Worm (Caenorhabditis elegans): Measurements from ENCODE around the gene sre-37.

sre-37 gene

DNA sequence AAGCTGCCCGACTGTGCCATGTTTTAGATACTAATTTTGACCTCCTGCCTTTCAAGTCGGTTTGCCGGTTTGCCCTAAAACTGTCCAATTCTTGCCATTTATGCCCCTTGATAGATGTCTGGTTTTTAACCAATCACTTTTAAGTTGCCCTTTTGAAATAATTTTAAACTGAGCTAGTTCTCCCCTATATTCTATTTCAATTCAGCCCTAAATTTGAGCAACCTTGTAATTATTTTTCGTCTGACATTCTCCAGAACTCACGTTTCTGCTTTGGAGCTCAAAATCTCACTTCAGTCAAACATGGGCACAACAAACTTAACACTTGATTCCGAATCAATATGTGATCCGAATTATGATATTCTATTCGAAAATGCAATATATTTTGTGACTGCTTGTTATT is 7.7 kb downstream of the sre-37 start, which contains the start of gene srg-17:
TSS of gene srg-17 (plus strand) at position 301 of the 400 bp plus-strand sequence.
- TF ChIP-seq pha-4 (tag; optimal IDR thresholded peaks at IDR 0.05): no peak
- no peak for TF ChIP-seq somi-1 (GFP tag; optimal IDR thresholded peaks at IDR 0.05)
- no peak for TF ChIP-seq hrde-1 (tag; optimal IDR thresholded peaks at IDR 0.05; ENCODE audit: borderline replicate concordance)
- no peak for TF ChIP-seq sdz-38 (tag; optimal IDR thresholded peaks at IDR 0.05)
- TF ChIP-seq nhr-120 (GFP tag; IDR thresholded peaks at IDR 0.05): no peak
- no peak for TF ChIP-seq nhr-179 (tag; optimal IDR thresholded peaks at IDR 0.05)
- no peak for TF ChIP-seq rec-8 (tag; optimal IDR thresholded peaks at IDR 0.05)
- no peak for TF ChIP-seq xnd-1 (tag; optimal IDR thresholded peaks at IDR 0.05)
- TF ChIP-seq dpl-1 (GFP tag; optimal IDR thresholded peaks at IDR 0.05): no peak
- no peak for TF ChIP-seq B0019.2 (GFP tag; conservative IDR thresholded peaks at IDR 0.05)
- no peak for TF ChIP-seq rcor-1 (GFP tag; IDR thresholded peaks at IDR 0.05)
- no peak for TF ChIP-seq F52B5.7 (tag; optimal IDR thresholded peaks at IDR 0.05)
- no peak for TF ChIP-seq ztf-25 (GFP tag; IDR thresholded peaks at IDR 0.05)
- no peak for TF ChIP-seq cebp-1 (GFP tag; IDR thresholded peaks at IDR 0.05)
- no peak for TF ChIP-seq cebp-1 (tag; optimal IDR thresholded peaks at IDR 0.05)
- TF ChIP-seq rpc-1 (optimal IDR thresholded peaks at IDR 0.05): no peak
- no peak for TF ChIP-seq rpc-1 (tag; optimal IDR thresholded peaks at IDR 0.05)
- TF ChIP-seq egl-18 (GFP tag; IDR thresholded peaks at IDR 0.05): no peak

DNA sequence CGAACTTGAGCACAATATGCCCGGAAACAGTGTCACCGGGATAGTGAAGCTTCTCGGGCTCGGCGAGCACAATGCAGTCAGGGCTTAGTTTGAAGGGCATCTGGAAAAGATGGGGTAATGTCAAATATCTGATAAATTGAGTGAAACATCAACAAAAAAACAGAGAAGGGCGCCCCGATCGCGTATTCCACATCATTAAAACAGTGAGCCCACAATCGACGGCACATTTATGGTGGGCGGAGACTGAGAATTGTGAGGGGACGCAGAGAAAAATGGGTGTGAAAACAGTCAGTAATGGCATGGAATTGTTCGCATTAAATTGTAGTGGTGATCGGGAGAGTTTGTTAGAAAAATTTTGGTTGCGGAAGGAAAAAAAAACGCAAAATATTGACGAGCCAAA is 15.2 kb downstream of the sre-37 start, which contains the start of gene arrd-9:
TSS of gene arrd-9 (minus strand) at position 101 of the 400 bp plus-strand sequence.
- no peak for TF ChIP-seq ets-4 (GFP tag; optimal IDR thresholded peaks at IDR 0.05)
- TF ChIP-seq repo-1 (tag; optimal IDR thresholded peaks at IDR 0.05): no peak
- no peak for TF ChIP-seq hmg-20 (GFP tag; IDR thresholded peaks at IDR 0.05)
- TF ChIP-seq egl-18 (GFP tag; IDR thresholded peaks at IDR 0.05): no peak
- no peak for TF ChIP-seq B0261.1 (tag; optimal IDR thresholded peaks at IDR 0.05)
- no peak for TF ChIP-seq ama-1 (optimal IDR thresholded peaks at IDR 0.05)
- no peak for TF ChIP-seq ama-1 (GFP tag; optimal IDR thresholded peaks at IDR 0.05)
- TF ChIP-seq him-1 (tag; optimal IDR thresholded peaks at IDR 0.05): no peak
- TF ChIP-seq Y67H2A.10 (GFP tag; conservative IDR thresholded peaks at IDR 0.05): no peak

DNA sequence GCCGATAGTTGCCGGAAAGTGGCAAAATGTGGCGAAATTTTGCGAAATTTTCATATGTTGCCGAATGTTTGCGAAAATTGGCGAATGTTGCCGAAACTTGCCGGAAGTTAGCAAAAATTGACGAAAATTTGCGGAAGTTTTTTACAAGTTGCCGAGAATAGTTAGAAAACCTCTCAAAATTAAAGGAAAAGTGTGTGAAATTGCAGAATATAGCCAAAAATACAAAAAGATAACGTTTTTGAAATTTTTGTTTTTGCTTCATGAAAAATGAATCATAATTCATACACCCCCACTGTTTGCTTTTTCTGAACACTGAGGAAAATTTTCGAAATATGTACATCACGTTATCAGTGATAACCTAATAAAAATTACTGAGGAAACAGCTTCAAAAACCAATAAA is 16.0 kb downstream of the sre-37 start:
- TF ChIP-seq Y53G8AR.9 (GFP tag; conservative IDR thresholded peaks at IDR 0.05) (no peak), nhr-120 (GFP tag; IDR thresholded peaks at IDR 0.05) (no peak), pbrm-1 (GFP tag; IDR thresholded peaks at IDR 0.05) (no peak)

DNA sequence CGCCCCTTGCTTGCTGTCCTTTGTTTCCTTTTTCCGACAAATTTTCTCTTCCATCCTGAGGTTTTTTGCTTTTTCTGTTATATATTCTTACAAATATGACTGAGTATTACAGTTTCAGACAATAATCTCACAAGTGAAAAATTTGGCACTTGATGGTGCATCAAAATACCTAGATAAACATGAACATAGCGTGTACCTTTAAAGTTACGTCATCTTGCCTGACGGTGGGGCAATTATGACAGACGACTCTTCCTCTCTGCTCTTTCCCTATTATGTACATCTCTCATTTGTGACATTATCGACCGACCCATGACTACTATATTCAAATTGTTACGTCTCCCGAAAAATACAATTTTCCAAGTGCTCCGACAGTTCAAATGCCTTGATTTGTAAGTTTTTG is 17.0 kb downstream of the sre-37 start, which contains the start of gene fbxb-102:
TSS of gene fbxb-102 (plus strand) at position 301 of the 400 bp plus-strand sequence.
- TF ChIP-seq tbx-9 (tag; optimal IDR thresholded peaks at IDR 0.05; ENCODE audit: borderline replicate concordance): no peak
- no peak for TF ChIP-seq C17E4.6 (GFP tag; IDR thresholded peaks at IDR 0.05)
- no peak for TF ChIP-seq F57C9.4 (tag; optimal IDR thresholded peaks at IDR 0.05)
- no peak for TF ChIP-seq lag-1 (GFP tag; IDR thresholded peaks at IDR 0.05)
- no peak for TF ChIP-seq ceh-58 (GFP tag; IDR thresholded peaks at IDR 0.05)
- TF ChIP-seq attf-3 (GFP tag; conservative IDR thresholded peaks at IDR 0.05): no peak
- no peak for TF ChIP-seq cebp-2 (GFP tag; IDR thresholded peaks at IDR 0.05)
- TF ChIP-seq zim-3 (tag; optimal IDR thresholded peaks at IDR 0.05): no peak
- TF ChIP-seq let-607 (tag; optimal IDR thresholded peaks at IDR 0.05): no peak
- no peak for TF ChIP-seq rpc-1 (optimal IDR thresholded peaks at IDR 0.05)
- no peak for TF ChIP-seq rpc-1 (tag; optimal IDR thresholded peaks at IDR 0.05)
- TF ChIP-seq F22D6.2 (tag; optimal IDR thresholded peaks at IDR 0.05): no peak
- no peak for TF ChIP-seq snpc-1.3 (tag; optimal IDR thresholded peaks at IDR 0.05; ENCODE audit: insufficient read depth)
- no peak for TF ChIP-seq ceh-79 (tag; optimal IDR thresholded peaks at IDR 0.05)

Data from whole organism, young adult.